Worm (Caenorhabditis elegans) whole organism, L4 larva: ENCODE data around the gene mrps-12.
A peak's percentile ranks its signal among the peaks of the same experiment; 100 is the strongest.

Experiments
- D1046.2 ChIP-seq: fragments of 200-800 bp; sonication (Bioruptor generic); IDR thresholded peaks from 2 replicates; pipeline ENCODE4 v1.3.6; 2022; ENCODE audit warnings: missing genetic modification characterization, missing compliant biosample characterization
- F37D6.2 ChIP-seq: sonication (generic microtip); optimal IDR thresholded peaks from 2 replicates; lab custom pipeline; 2016; ENCODE audit warnings: mild to moderate bottlenecking, missing genetic modification characterization, missing compliant biosample characterization
- T20F7.1 ChIP-seq: fragments of 200-800 bp; sonication (Bioruptor generic); optimal IDR thresholded peaks from 2 replicates; lab custom pipeline; 2018; ENCODE audit warnings: mild to moderate bottlenecking, missing genetic modification characterization, missing compliant biosample characterization
- Y48G9A.11 ChIP-seq: fragments of 200-800 bp; sonication (Bioruptor generic); IDR thresholded peaks from 2 replicates; pipeline ENCODE4 v1.3.6; 2022; ENCODE audit warnings: missing genetic modification reagents, missing genetic modification characterization, missing compliant biosample characterization
- ZK337.2 ChIP-seq: fragments of 200-800 bp; sonication (Bioruptor generic); IDR thresholded peaks from 2 replicates; pipeline ENCODE4 v1.3.6; 2022; ENCODE audit warnings: missing genetic modification reagents, missing genetic modification characterization, missing compliant biosample characterization
- aha-1 ChIP-seq: fragments of 150-350 bp; peaks from one replicate; lab custom pipeline; 2014; ENCODE audit warnings: missing biosample characterization, missing genetic modification characterization
- aly-2 ChIP-seq: sonication (generic microtip); optimal IDR thresholded peaks from 2 replicates; lab custom pipeline; 2018; ENCODE audit warnings: missing biosample characterization, missing genetic modification characterization
- attf-4 ChIP-seq: sonication (generic microtip); optimal IDR thresholded peaks from 3 replicates; lab custom pipeline; 2017; ENCODE audit warnings: missing biosample characterization, missing genetic modification characterization
- ceh-28 ChIP-seq: fragments of 150-350 bp; optimal IDR thresholded peaks from 2 replicates; lab custom pipeline; 2014; ENCODE audit warnings: missing biosample characterization, missing genetic modification reagents, missing genetic modification characterization
- ceh-44 ChIP-seq: fragments of 200-800 bp; sonication (Bioruptor generic); IDR thresholded peaks from 2 replicates; pipeline ENCODE4 v1.3.6; 2022; ENCODE audit warnings: missing genetic modification reagents, missing genetic modification characterization, missing compliant biosample characterization
- daf-12 ChIP-seq: fragments of 150-350 bp; optimal IDR thresholded peaks from 2 replicates; lab custom pipeline; 2014; ENCODE audit warnings: missing biosample characterization, missing genetic modification reagents, missing genetic modification characterization
- daf-8 ChIP-seq: fragments of 200-800 bp; sonication (Bioruptor generic); IDR thresholded peaks from 2 replicates; pipeline ENCODE4 v1.3.6; 2022; ENCODE audit warnings: missing genetic modification characterization, missing compliant biosample characterization
- dmd-8 ChIP-seq: fragments of 200-800 bp; sonication (Bioruptor generic); IDR thresholded peaks from 2 replicates; pipeline ENCODE4 v1.3.6; 2022; ENCODE audit warnings: missing genetic modification characterization, missing compliant biosample characterization
- dmd-9 ChIP-seq: fragments of 200-800 bp; sonication (Bioruptor generic); IDR thresholded peaks from 2 replicates; pipeline ENCODE4 v1.3.6; 2022; ENCODE audit warnings: missing genetic modification reagents, missing genetic modification characterization, missing compliant biosample characterization
- dpl-1 ChIP-seq: fragments of 150-350 bp; optimal IDR thresholded peaks from 2 replicates; lab custom pipeline; 2014; ENCODE audit warnings: missing biosample characterization, missing genetic modification reagents, missing genetic modification characterization
- duxl-1 ChIP-seq: sonication (generic microtip); optimal IDR thresholded peaks from 2 replicates; lab custom pipeline; 2016; ENCODE audit warnings: mild to moderate bottlenecking, missing genetic modification characterization, moderate library complexity, missing compliant biosample characterization; ENCODE audit not compliant: poor library complexity
- dve-1 ChIP-seq: sonication (generic microtip); optimal IDR thresholded peaks from 2 replicates; lab custom pipeline; 2017; ENCODE audit warnings: antibody characterized with exemption, mild to moderate bottlenecking, missing genetic modification characterization, missing compliant biosample characterization; ENCODE audit not compliant: insufficient read depth
- egl-43 ChIP-seq: fragments of 200-800 bp; sonication (Bioruptor generic); IDR thresholded peaks from 2 replicates; pipeline ENCODE4 v1.3.6; 2022; ENCODE audit warnings: missing genetic modification reagents, missing genetic modification characterization, missing compliant biosample characterization
- gei-8 ChIP-seq: fragments of 200-800 bp; sonication (Bioruptor generic); optimal IDR thresholded peaks from 2 replicates; lab custom pipeline; 2018; ENCODE audit warnings: mild to moderate bottlenecking, missing genetic modification characterization, missing compliant biosample characterization
- hif-1 ChIP-seq, 2 experiments: sonication (generic microtip); optimal IDR thresholded peaks; 2 replicates each; lab custom pipeline; 2016 to 2017; ENCODE audit warnings: missing compliant biosample characterization in 2 of 2, missing genetic modification characterization in 2 of 2, missing genetic modification reagents in 2 of 2, missing genotype in 2 of 2, mild to moderate bottlenecking in 1 of 2
- hlh-30 ChIP-seq: sonication (generic microtip); optimal IDR thresholded peaks from 2 replicates; lab custom pipeline; 2017; ENCODE audit warnings: antibody characterized with exemption, mild to moderate bottlenecking, missing genetic modification characterization, missing compliant biosample characterization; ENCODE audit not compliant: insufficient read depth
- lin-13 ChIP-seq: fragments of 150-350 bp; optimal IDR thresholded peaks from 2 replicates; lab custom pipeline; 2014; ENCODE audit warnings: missing biosample characterization, missing genetic modification reagents, missing genetic modification characterization
- lin-15B ChIP-seq: fragments of 150-350 bp; sonication (generic microtip); optimal IDR thresholded peaks from 3 replicates; lab custom pipeline; 2014; ENCODE audit warnings: missing biosample characterization, missing genetic modification characterization
- lir-3 ChIP-seq: sonication (generic microtip); optimal IDR thresholded peaks from 2 replicates; lab custom pipeline; 2016; ENCODE audit warnings: mild to moderate bottlenecking, missing genetic modification characterization, missing compliant biosample characterization
- madf-5 ChIP-seq, 2 experiments: fragments of 200-800 bp; sonication (Bioruptor generic); IDR thresholded peaks; 2 replicates each; pipeline ENCODE4 v1.3.6; 2022; ENCODE audit warnings: missing compliant biosample characterization in 2 of 2, missing genetic modification characterization in 2 of 2
- mdl-1 ChIP-seq, 2 experiments: fragments of 150-350 bp in 1 of 2; sonication (generic microtip) in 1 of 2; optimal IDR thresholded peaks; 2 replicates each; lab custom pipeline; 2014 to 2017; ENCODE audit warnings: missing biosample characterization in 2 of 2, missing genetic modification characterization in 2 of 2
- mep-1 ChIP-seq: fragments of 150-350 bp; sonication (generic microtip); optimal IDR thresholded peaks from 3 replicates; lab custom pipeline; 2014; ENCODE audit warnings: missing biosample characterization, missing genetic modification characterization
- mes-2 ChIP-seq: sonication (generic microtip); optimal IDR thresholded peaks from 2 replicates; lab custom pipeline; 2016; ENCODE audit warnings: missing genotype, mild to moderate bottlenecking, missing genetic modification characterization, missing compliant biosample characterization; ENCODE audit not compliant: poor library complexity, severe bottlenecking
- mxl-2 ChIP-seq: fragments of 200-800 bp; sonication (Bioruptor generic); conservative IDR thresholded peaks from 2 replicates; pipeline ENCODE4 v1.3.6; 2022; ENCODE audit warnings: missing genetic modification reagents, missing genetic modification characterization, missing compliant biosample characterization
- mxl-3 ChIP-seq: fragments of 200-800 bp; sonication (Bioruptor generic); optimal IDR thresholded peaks from 2 replicates; lab custom pipeline; 2018; ENCODE audit warnings: mild to moderate bottlenecking, missing genetic modification characterization, missing compliant biosample characterization
- nhr-11 ChIP-seq: fragments of 150-350 bp; optimal IDR thresholded peaks from 2 replicates; lab custom pipeline; 2014; ENCODE audit warnings: missing biosample characterization, missing genetic modification characterization
- nhr-111 ChIP-seq: fragments of 200-800 bp; sonication (Bioruptor generic); optimal IDR thresholded peaks from 2 replicates; lab custom pipeline; 2018; ENCODE audit warnings: mild to moderate bottlenecking, missing genetic modification characterization, missing compliant biosample characterization
- nhr-237 ChIP-seq: sonication (generic microtip); optimal IDR thresholded peaks from 2 replicates; lab custom pipeline; 2017; ENCODE audit warnings: missing biosample characterization, missing genetic modification characterization
- nhr-25 ChIP-seq: sonication (generic microtip); optimal IDR thresholded peaks from 2 replicates; lab custom pipeline; 2017; ENCODE audit warnings: missing genetic modification characterization, mild to moderate bottlenecking, missing compliant biosample characterization, antibody characterized with exemption, moderate library complexity, borderline replicate concordance; ENCODE audit not compliant: insufficient read depth
- nhr-28 ChIP-seq: fragments of 150-350 bp; optimal IDR thresholded peaks from 2 replicates; lab custom pipeline; 2014; ENCODE audit warnings: missing biosample characterization, missing genetic modification characterization
- nhr-42 ChIP-seq: fragments of 200-800 bp; sonication (Bioruptor generic); IDR thresholded peaks from 2 replicates; pipeline ENCODE4 v1.3.6; 2022; ENCODE audit warnings: missing genetic modification characterization, missing compliant biosample characterization
- nhr-6 ChIP-seq: fragments of 150-350 bp; optimal IDR thresholded peaks from 2 replicates; lab custom pipeline; 2014; ENCODE audit warnings: missing biosample characterization, missing genetic modification characterization
- php-3 ChIP-seq: fragments of 200-800 bp; sonication (Bioruptor generic); IDR thresholded peaks from 2 replicates; pipeline ENCODE4 v1.3.6; 2022; ENCODE audit warnings: missing genetic modification reagents, missing genetic modification characterization, missing compliant biosample characterization
- spr-3 ChIP-seq: fragments of 200-800 bp; sonication (Bioruptor generic); optimal IDR thresholded peaks from 2 replicates; lab custom pipeline; 2018; ENCODE audit warnings: mild to moderate bottlenecking, missing genetic modification characterization, missing compliant biosample characterization
- tag-97 ChIP-seq: fragments of 200-800 bp; sonication (Bioruptor generic); IDR thresholded peaks from 2 replicates; pipeline ENCODE4 v1.3.6; 2022; ENCODE audit warnings: missing genetic modification characterization, missing compliant biosample characterization
- tra-1 ChIP-seq: fragments of 200-800 bp; sonication (Bioruptor generic); IDR thresholded peaks from 2 replicates; pipeline ENCODE4 v1.3.6; 2022; ENCODE audit warnings: missing genetic modification reagents, missing genetic modification characterization, missing compliant biosample characterization
- zfp-3 ChIP-seq: fragments of 200-800 bp; sonication (Bioruptor generic); conservative IDR thresholded peaks from 2 replicates; pipeline ENCODE4 v1.3.6; 2022; ENCODE audit warnings: missing genetic modification reagents, missing genetic modification characterization, missing compliant biosample characterization
- zip-11 ChIP-seq: fragments of 200-800 bp; sonication (Bioruptor generic); IDR thresholded peaks from 2 replicates; pipeline ENCODE4 v1.3.6; 2022; ENCODE audit warnings: missing genetic modification characterization, missing compliant biosample characterization
- zip-2 ChIP-seq: fragments of 150-350 bp; optimal IDR thresholded peaks from 2 replicates; lab custom pipeline; 2014; ENCODE audit warnings: missing biosample characterization, missing genetic modification characterization
- ztf-7 ChIP-seq: fragments of 150-350 bp; optimal IDR thresholded peaks from 2 replicates; lab custom pipeline; 2014; ENCODE audit warnings: missing biosample characterization, missing genetic modification characterization

mrps-12 gene

DNA sequence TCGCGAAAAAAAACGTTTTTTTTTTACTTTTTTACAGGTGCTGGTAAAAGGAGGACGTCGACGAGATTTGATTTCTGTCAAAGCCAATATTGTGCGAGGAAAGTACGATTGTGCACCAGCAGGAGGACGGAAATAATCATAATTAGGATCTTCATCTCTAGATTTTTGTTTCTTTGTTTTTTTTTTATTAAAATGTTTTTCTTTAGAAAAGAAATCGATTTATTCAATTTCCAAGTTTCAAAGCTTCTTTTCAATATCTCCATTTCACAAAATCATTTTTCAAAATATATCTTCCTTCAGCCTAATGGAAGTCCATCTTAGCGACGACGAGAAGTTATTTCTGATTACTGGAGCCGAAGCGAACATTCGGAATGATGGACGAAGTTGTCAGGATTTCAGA lies 685 bp downstream of the mrps-12 start, which contains the start of gene exos-7:
TSS of gene exos-7 (plus strand) at position 301 of the 400 bp plus-strand sequence.
- TF ChIP-seq lin-15B (tag; lab: Kevin White, UChicago) = no peak
- TF ChIP-seq nhr-111 (GFP tag; lab: Kevin White, UChicago) = no peak
- TF ChIP-seq ztf-7 (tag; lab: Kevin White, UChicago) = no peak
- no peak for TF ChIP-seq mxl-3
- TF ChIP-seq D1046.2 (GFP tag; lab: Robert Waterston, UW) = no peak
- TF ChIP-seq tra-1 (GFP tag; lab: Robert Waterston, UW) = no peak
- no peak for TF ChIP-seq ZK337.2 (GFP tag; lab: Robert Waterston, UW)
- no peak for TF ChIP-seq mes-2 (tag; lab: Kevin White, UChicago)
- TF ChIP-seq, all 104 proteins: peak for 0

DNA sequence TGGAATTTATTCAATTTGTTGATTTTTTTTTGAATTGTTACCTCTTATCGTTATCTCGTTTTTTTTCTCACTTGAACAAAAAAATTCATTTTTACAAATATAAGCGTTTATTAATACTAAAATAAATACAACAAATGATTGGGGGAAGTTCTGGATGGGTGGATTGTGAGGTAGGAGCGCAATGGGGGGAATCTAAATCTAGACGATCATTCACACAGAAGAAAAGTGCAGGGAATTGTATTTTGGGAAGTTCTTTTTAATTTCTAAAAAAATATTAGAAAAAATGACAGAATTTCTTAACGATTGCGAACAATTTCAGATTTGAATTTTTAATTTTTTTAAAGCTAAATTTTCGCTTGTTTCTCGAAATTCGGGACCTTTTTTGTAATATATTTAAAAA lies 3.6 kb downstream of the mrps-12 start:
- TF ChIP-seq nhr-111 (GFP tag; lab: Kevin White, UChicago) (no peak), dpl-1 (GFP tag; lab: Kevin White, UChicago) (no peak), F37D6.2 (tag; lab: Kevin White, UChicago) (no peak), nhr-237 (tag; lab: Kevin White, UChicago) (no peak), mxl-2 (GFP tag; lab: Robert Waterston, UW) (no peak), Y48G9A.11 (no peak), ceh-44 (no peak), nhr-11 (tag; lab: Kevin White, UChicago) (no peak), lin-13 (GFP tag; lab: Kevin White, UChicago) (no peak), php-3 (no peak), aha-1 (tag; lab: Kevin White, UChicago) (no peak), lin-15B (tag; lab: Kevin White, UChicago) (no peak), T20F7.1 (GFP tag; lab: Kevin White, UChicago) (no peak), mep-1 (tag; lab: Kevin White, UChicago) (no peak), aly-2 (tag; lab: Kevin White, UChicago) (no peak), dmd-8 (GFP tag; lab: Robert Waterston, UW) (no peak), daf-8 (GFP tag; lab: Robert Waterston, UW) (no peak), hif-1 (tag; optimal IDR thresholded peaks at IDR 0.05; lab: Kevin White, UChicago) (no peak), nhr-25 (no peak)
- TF ChIP-seq, all 104 proteins: peak for 0

DNA sequence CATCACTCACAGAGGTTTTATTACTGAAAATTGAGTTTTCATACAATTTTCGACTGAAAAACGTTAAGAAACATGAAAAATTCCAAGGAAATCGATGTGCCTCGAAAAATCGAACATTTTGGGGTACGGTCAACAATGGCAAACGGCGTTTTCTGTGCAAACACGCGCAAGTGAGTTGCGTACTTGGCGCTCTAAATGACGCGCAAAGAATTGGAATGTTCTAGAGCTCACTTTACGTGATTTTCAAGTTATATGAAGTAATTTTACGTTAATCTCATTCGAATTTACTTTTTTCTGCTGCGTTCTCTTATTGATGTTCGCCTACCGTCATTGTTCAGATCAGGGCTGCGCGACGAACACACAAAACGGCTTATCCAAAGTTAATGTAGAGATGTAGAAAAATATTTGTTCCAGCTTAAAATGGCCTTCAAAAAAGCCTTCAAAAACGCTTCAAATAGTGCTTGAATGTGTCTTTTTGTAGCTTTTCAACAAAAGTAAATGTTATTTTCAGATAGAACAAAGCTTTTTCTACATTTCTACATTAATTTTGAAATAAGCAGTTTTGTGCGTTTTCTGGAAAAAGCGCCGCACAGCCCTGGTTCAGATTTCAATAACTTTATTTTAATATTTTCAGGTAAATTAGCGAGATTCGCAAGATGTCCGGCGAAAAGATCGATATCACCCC lies 7.8 kb downstream of the mrps-12 start, which contains the start of the genes F31D4.2 and fkb-6:
TSS of gene F31D4.2 (minus strand) at position 23 of the 685 bp plus-strand sequence.
TSS of gene fkb-6 (plus strand) at position 635 of the 685 bp plus-strand sequence.
- TF ChIP-seq zfp-3 (0 out of 2 replicates have a peak, but pooled peaks have one; percentile 38), dmd-8 (GFP tag; lab: Robert Waterston, UW) (no peak), nhr-28 (tag; lab: Kevin White, UChicago) (peak; percentile 61), nhr-6 (peak; percentile 27), dve-1 (tag; lab: Kevin White, UChicago) (peak; percentile 75), lin-13 (GFP tag; lab: Kevin White, UChicago) (no peak), tag-97 (GFP tag; lab: Robert Waterston, UW) (no peak), duxl-1 (tag; lab: Kevin White, UChicago) (no peak), zip-2 (tag; lab: Kevin White, UChicago) (no peak), daf-12 (tag; lab: Kevin White, UChicago) (no peak), madf-5 (GFP tag; IDR thresholded peaks at IDR 0.05; lab: Robert Waterston, UW) (no peak), php-3 (no peak), spr-3 (GFP tag; lab: Kevin White, UChicago) (no peak), attf-4 (tag; lab: Kevin White, UChicago) (no peak), dmd-9 (no peak), zip-11 (no peak), ceh-28 (tag; lab: Kevin White, UChicago) (peak; percentile 22), ztf-7 (tag; lab: Kevin White, UChicago) (peak; percentile 56), egl-43 (peak; percentile 39; the same call in 1 of the 2 replicates), gei-8 (GFP tag; lab: Kevin White, UChicago) (no peak), nhr-111 (GFP tag; lab: Kevin White, UChicago) (no peak), aly-2 (tag; lab: Kevin White, UChicago) (no peak), hlh-30 (tag; lab: Kevin White, UChicago) (peak; percentile 58), nhr-25 (no peak), nhr-42 (GFP tag; lab: Robert Waterston, UW) (no peak), nhr-11 (tag; lab: Kevin White, UChicago) (peak; percentile 8), lir-3 (tag; lab: Kevin White, UChicago) (no peak), mdl-1 (tag; optimal IDR thresholded peaks at IDR 0.05; lab: Kevin White, UChicago) (no peak)
